Fruit fly (Drosophila melanogaster) whole organism, embryonic: ENCODE results near the gene Der-2.

Experiments used
- Antp ChIP-seq: fragments of 200-800 bp; sonication (Bioruptor generic); optimal IDR thresholded peaks from 3 replicates; lab custom pipeline; 2016; ENCODE audit warnings: missing biosample characterization, missing genetic modification characterization
- Atf3 ChIP-seq: fragments of 200-800 bp; sonication (Bioruptor generic); optimal IDR thresholded peaks from 3 replicates; lab custom pipeline; 2016; ENCODE audit warnings: missing biosample characterization, missing genetic modification characterization
- CG10431 ChIP-seq: fragments of 200-800 bp; sonication (Bioruptor generic); optimal IDR thresholded peaks from 3 replicates; lab custom pipeline; 2018; ENCODE audit warnings: missing biosample characterization, mild to moderate bottlenecking, missing genetic modification characterization
- CG11093 ChIP-seq: fragments of 200-800 bp; sonication (Bioruptor generic); IDR thresholded peaks from 3 replicates; pipeline ENCODE4 v1.3.6; 2022; ENCODE audit warnings: missing biosample characterization, missing genetic modification characterization
- CG14050 ChIP-seq: fragments of 200-800 bp; sonication (Bioruptor generic); IDR thresholded peaks from 3 replicates; pipeline ENCODE4 v1.3.6; 2022; ENCODE audit warnings: missing biosample characterization, missing genetic modification characterization
- CG15601 ChIP-seq: fragments of 200-800 bp; sonication (Bioruptor generic); optimal IDR thresholded peaks from 3 replicates; lab custom pipeline; 2019; ENCODE audit warnings: missing biosample characterization, mild to moderate bottlenecking, missing genetic modification characterization, moderate library complexity
- CG17612 ChIP-seq: fragments of 200-800 bp; sonication (Bioruptor generic); IDR thresholded peaks from 2 replicates; pipeline ENCODE4 v1.3.6; 2022; ENCODE audit warnings: missing biosample characterization, missing genetic modification characterization
- CG18764 ChIP-seq: fragments of 200-800 bp; sonication (Bioruptor generic); optimal IDR thresholded peaks from 3 replicates; lab custom pipeline; 2016; ENCODE audit warnings: missing biosample characterization, missing genetic modification characterization
- CG2120 ChIP-seq: fragments of 200-800 bp; sonication (Bioruptor generic); optimal IDR thresholded peaks from 3 replicates; lab custom pipeline; 2016; ENCODE audit warnings: missing biosample characterization, missing genetic modification characterization
- CG2875 ChIP-seq: fragments of 200-800 bp; sonication (Bioruptor generic); optimal IDR thresholded peaks from 2 replicates; lab custom pipeline; 2017; ENCODE audit warnings: missing biosample characterization, mild to moderate bottlenecking, missing genetic modification characterization, missing genetic modification reagents
- CG31224 ChIP-seq: fragments of 200-800 bp; sonication (Bioruptor generic); IDR thresholded peaks from 2 replicates; pipeline ENCODE4 v1.3.6; 2022; ENCODE audit warnings: missing biosample characterization, missing genetic modification characterization
- CG3163 ChIP-seq: fragments of 200-800 bp; sonication (Bioruptor generic); optimal IDR thresholded peaks from 3 replicates; lab custom pipeline; 2016; ENCODE audit warnings: missing biosample characterization, missing genetic modification characterization
- CG34422 ChIP-seq: fragments of 200-800 bp; sonication (Bioruptor generic); IDR thresholded peaks from 3 replicates; pipeline ENCODE4 v1.3.6; 2022; ENCODE audit warnings: missing biosample characterization, missing genetic modification characterization
- CG3995 ChIP-seq: fragments of 200-800 bp; sonication (Bioruptor generic); optimal IDR thresholded peaks from 3 replicates; lab custom pipeline; 2016; ENCODE audit warnings: missing biosample characterization, missing genetic modification characterization
- CG43689 ChIP-seq: fragments of 200-800 bp; sonication (Bioruptor generic); IDR thresholded peaks from 2 replicates; pipeline ENCODE4 v1.3.6; 2022; ENCODE audit warnings: missing biosample characterization, missing genetic modification characterization
- CG7556 ChIP-seq: fragments of 200-800 bp; sonication (Bioruptor generic); optimal IDR thresholded peaks from 2 replicates; lab custom pipeline; 2017; ENCODE audit warnings: missing biosample characterization, mild to moderate bottlenecking, missing genetic modification characterization
- CG8089 ChIP-seq: fragments of 200-800 bp; sonication (Bioruptor generic); optimal IDR thresholded peaks from 3 replicates; lab custom pipeline; 2016; ENCODE audit warnings: missing biosample characterization, missing genetic modification characterization
- Doc2 ChIP-seq: fragments of 200-800 bp; sonication (Bioruptor generic); IDR thresholded peaks from 2 replicates; pipeline ENCODE4 v1.3.6; 2022; ENCODE audit warnings: missing biosample characterization, missing genetic modification characterization
- Gsc ChIP-seq: fragments of 200-800 bp; sonication (Bioruptor generic); IDR thresholded peaks from 2 replicates; pipeline ENCODE4 v1.3.6; 2022; ENCODE audit warnings: missing biosample characterization, missing genetic modification characterization
- H2.0 ChIP-seq: fragments of 200-800 bp; sonication (Bioruptor generic); IDR thresholded peaks from 2 replicates; pipeline ENCODE4 v1.3.6; 2022; ENCODE audit warnings: missing biosample characterization, missing genetic modification characterization
- HmgD ChIP-seq: fragments of 200-800 bp; sonication (Bioruptor generic); optimal IDR thresholded peaks from 3 replicates; lab custom pipeline; 2016; ENCODE audit warnings: missing biosample characterization, missing genetic modification characterization
- HmgZ ChIP-seq: fragments of 200-800 bp; sonication (Bioruptor generic); optimal IDR thresholded peaks from 2 replicates; lab custom pipeline; 2018; ENCODE audit warnings: missing biosample characterization, mild to moderate bottlenecking, missing genetic modification characterization
- Hr3 ChIP-seq: fragments of 200-800 bp; sonication (Bioruptor generic); optimal IDR thresholded peaks from 3 replicates; lab custom pipeline; 2016; ENCODE audit warnings: missing biosample characterization, missing genetic modification characterization
- MBD-R2 ChIP-seq: fragments of 200-800 bp; sonication (Bioruptor generic); IDR thresholded peaks from 2 replicates; pipeline ENCODE4 v1.3.6; 2022; ENCODE audit warnings: missing biosample characterization, missing genetic modification characterization
- Nf-YA ChIP-seq: fragments of 200-800 bp; sonication (Bioruptor generic); IDR thresholded peaks from 2 replicates; pipeline ENCODE4 v1.3.6; 2022; ENCODE audit warnings: missing biosample characterization, missing genetic modification characterization
- Scr ChIP-seq: fragments of 200-800 bp; sonication (Bioruptor generic); IDR thresholded peaks from 2 replicates; pipeline ENCODE4 v1.3.6; 2022; ENCODE audit warnings: missing biosample characterization, missing genetic modification characterization; ENCODE audit not compliant: partially characterized antibody
- Trl ChIP-seq, 3 experiments: fragments of >200 bp in 2 of 3; fragments of 200-800 bp in 1 of 3; sonication (Bioruptor generic) in 1 of 3; optimal IDR thresholded peaks; 2 replicates in 1 of 3; 3 replicates in 2 of 3; lab custom pipeline; 2016 to 2017; ENCODE audit warnings: missing biosample characterization in 1 of 3, missing genetic modification characterization in 1 of 3
- Xrp1 ChIP-seq: fragments of 200-800 bp; sonication (Bioruptor generic); IDR thresholded peaks from 2 replicates; pipeline ENCODE4 v1.3.6; 2022; ENCODE audit warnings: missing biosample characterization, missing genetic modification characterization
- ab ChIP-seq: fragments of 200-800 bp; sonication (Bioruptor generic); optimal IDR thresholded peaks from 2 replicates; lab custom pipeline; 2016; ENCODE audit warnings: missing biosample characterization, missing genetic modification characterization
- abd-A ChIP-seq: fragments of 200-800 bp; sonication (Bioruptor generic); optimal IDR thresholded peaks from 3 replicates; lab custom pipeline; 2019; ENCODE audit warnings: missing biosample characterization, mild to moderate bottlenecking, missing genetic modification characterization, moderate library complexity
- ac ChIP-seq: fragments of 200-800 bp; sonication (Bioruptor generic); optimal IDR thresholded peaks from 3 replicates; lab custom pipeline; 2017; ENCODE audit warnings: missing biosample characterization, mild to moderate bottlenecking, missing genetic modification characterization
- crol ChIP-seq: fragments of 200-800 bp; sonication (Bioruptor generic); IDR thresholded peaks from 2 replicates; pipeline ENCODE4 v1.3.6; 2022; ENCODE audit warnings: missing biosample characterization, missing genetic modification characterization
- fd102C ChIP-seq: fragments of 200-800 bp; sonication (Bioruptor generic); optimal IDR thresholded peaks from 2 replicates; lab custom pipeline; 2018; ENCODE audit warnings: missing biosample characterization, mild to moderate bottlenecking, missing genetic modification characterization, moderate library complexity
- gro ChIP-seq: fragments of 200-800 bp; sonication (Bioruptor generic); optimal IDR thresholded peaks from 2 replicates; lab custom pipeline; 2016; ENCODE audit warnings: missing biosample characterization, missing genetic modification characterization
- her ChIP-seq: fragments of 200-800 bp; sonication (Bioruptor generic); optimal IDR thresholded peaks from 2 replicates; lab custom pipeline; 2016; ENCODE audit warnings: missing biosample characterization, missing genetic modification characterization
- insv ChIP-seq, 2 experiments: fragments of 200-800 bp; sonication (Bioruptor generic); optimal IDR thresholded peaks; 3 replicates each; lab custom pipeline; 2016 to 2018; ENCODE audit warnings: missing biosample characterization in 2 of 2, missing genetic modification characterization in 2 of 2
- jigr1 ChIP-seq: fragments of 200-800 bp; sonication (Bioruptor generic); IDR thresholded peaks from 3 replicates; pipeline ENCODE4 v1.3.6; 2022; ENCODE audit warnings: missing biosample characterization, missing genetic modification characterization
- kah ChIP-seq: fragments of 200-800 bp; sonication (Bioruptor generic); optimal IDR thresholded peaks from 2 replicates; lab custom pipeline; 2018; ENCODE audit warnings: missing biosample characterization, mild to moderate bottlenecking, missing genetic modification characterization
- klu ChIP-seq: fragments of 200-800 bp; sonication (Bioruptor generic); IDR thresholded peaks from 2 replicates; pipeline ENCODE4 v1.3.6; 2022; ENCODE audit warnings: missing biosample characterization, missing genetic modification characterization
- nom ChIP-seq: fragments of 200-800 bp; sonication (Bioruptor generic); optimal IDR thresholded peaks from 2 replicates; lab custom pipeline; 2017; ENCODE audit warnings: missing biosample characterization, missing genetic modification characterization, mild to moderate bottlenecking, moderate library complexity, missing genetic modification reagents
- pros ChIP-seq: fragments of 200-800 bp; sonication (Bioruptor generic); optimal IDR thresholded peaks from 3 replicates; lab custom pipeline; 2019; ENCODE audit warnings: missing biosample characterization, mild to moderate bottlenecking, missing genetic modification characterization, moderate library complexity
- ranshi ChIP-seq: fragments of 200-800 bp; sonication (Bioruptor generic); IDR thresholded peaks from 2 replicates; pipeline ENCODE4 v1.3.6; 2022; ENCODE audit warnings: missing biosample characterization, missing genetic modification characterization
- sens ChIP-seq: fragments of 200-800 bp; sonication (Bioruptor generic); peaks from one replicate; lab custom pipeline; 2016; ENCODE audit warnings: missing biosample characterization, missing genetic modification characterization
- sima ChIP-seq: fragments of 200-800 bp; sonication (Bioruptor generic); optimal IDR thresholded peaks from 2 replicates; lab custom pipeline; 2016; ENCODE audit warnings: missing biosample characterization, missing genetic modification characterization
- sob ChIP-seq: fragments of 200-800 bp; sonication (Bioruptor generic); IDR thresholded peaks from 2 replicates; pipeline ENCODE4 v1.3.6; 2022; ENCODE audit warnings: missing biosample characterization, missing genetic modification characterization
- stwl ChIP-seq: fragments of 200-800 bp; sonication (Bioruptor generic); optimal IDR thresholded peaks from 3 replicates; lab custom pipeline; 2018; ENCODE audit warnings: missing biosample characterization, mild to moderate bottlenecking, missing genetic modification characterization, moderate library complexity
- tin ChIP-seq: fragments of 200-800 bp; sonication (Bioruptor generic); optimal IDR thresholded peaks from 3 replicates; lab custom pipeline; 2016; ENCODE audit warnings: missing biosample characterization, missing genetic modification characterization
- tna ChIP-seq: fragments of 200-800 bp; sonication (Bioruptor generic); IDR thresholded peaks from 2 replicates; pipeline ENCODE4 v1.3.6; 2022; ENCODE audit warnings: missing biosample characterization, missing genetic modification characterization; ENCODE audit not compliant: partially characterized antibody
- tx ChIP-seq: fragments of 200-800 bp; sonication (Bioruptor generic); optimal IDR thresholded peaks from 2 replicates; lab custom pipeline; 2016; ENCODE audit warnings: missing biosample characterization, missing genetic modification characterization
- unc-4 ChIP-seq: fragments of 200-800 bp; sonication (Bioruptor generic); IDR thresholded peaks from 2 replicates; pipeline ENCODE4 v1.3.6; 2022; ENCODE audit warnings: missing biosample characterization, missing genetic modification characterization; ENCODE audit not compliant: partially characterized antibody
- vfl ChIP-seq: fragments of 200-800 bp; sonication (Bioruptor generic); optimal IDR thresholded peaks from 2 replicates; lab custom pipeline; 2016; ENCODE audit warnings: missing biosample characterization, missing genetic modification characterization

Der-2 gene

DNA sequence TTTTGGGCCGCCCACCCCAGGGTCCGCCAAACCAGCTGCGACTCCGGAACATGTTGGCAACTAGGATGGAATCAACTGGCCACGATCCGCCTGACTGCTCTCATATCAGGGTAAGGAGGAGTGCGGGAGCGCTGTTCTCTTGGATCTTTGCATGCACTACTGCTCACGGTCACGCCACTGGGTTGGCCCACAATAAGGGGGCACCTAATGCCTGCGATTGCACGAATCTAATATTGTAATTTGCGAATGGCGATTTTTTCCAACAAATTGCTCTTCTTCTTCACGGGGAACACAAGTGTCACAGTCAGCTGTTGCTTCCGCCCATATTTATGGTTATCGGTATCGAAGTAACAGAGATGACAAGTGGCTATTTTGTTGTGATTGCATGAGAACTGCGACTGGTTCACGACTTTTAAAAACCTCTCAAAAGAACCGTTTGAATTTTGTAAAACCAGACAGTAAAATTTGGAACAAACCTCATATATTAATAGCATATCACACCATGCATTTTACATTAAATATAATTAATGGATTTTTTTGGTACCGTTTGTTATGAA, 42.6 kb downstream of the Der-2 start, which contains the start of gene ema (continued):
- TF ChIP-seq CG2120: peak; percentile 62
- TF ChIP-seq tna (GFP tag; lab: Robert Waterston, UW): no peak; the same call in 1 of the 2 replicates
- TF ChIP-seq pros (GFP tag; lab: Kevin White, UChicago): no peak
- TF ChIP-seq ranshi (GFP tag; lab: Robert Waterston, UW): no peak
- TF ChIP-seq CG11093 (GFP tag; lab: Robert Waterston, UW): no peak
- no peak for TF ChIP-seq CG43689 (GFP tag; lab: Robert Waterston, UW)
- TF ChIP-seq Xrp1: peak; percentile 28; the same call in 1 of the 2 replicates
- 0 out of 2 replicates have a peak, but pooled peaks have one; percentile 12 for TF ChIP-seq CG31224
- peak; percentile 96 for TF ChIP-seq MBD-R2 (GFP tag; lab: Robert Waterston, UW)
- TF ChIP-seq abd-A (tag; lab: Kevin White, UChicago): no peak
- peak; percentile 8 for TF ChIP-seq tin (GFP tag; lab: Kevin White, UChicago)
- no peak for TF ChIP-seq gro (GFP tag; lab: Kevin White, UChicago)
- TF ChIP-seq tx: no peak
- TF ChIP-seq ab: no peak
- TF ChIP-seq sens (GFP tag; lab: Kevin White, UChicago): peak; percentile 81
- no peak for TF ChIP-seq vfl (GFP tag; lab: Kevin White, UChicago)
- no peak for TF ChIP-seq insv (GFP tag; optimal IDR thresholded peaks at IDR 0.05; lab: Kevin White, UChicago)
- peak; percentile 51 for TF ChIP-seq CG10431 (GFP tag; lab: Kevin White, UChicago)
- no peak for TF ChIP-seq Doc2
- no peak for TF ChIP-seq Atf3
- TF ChIP-seq CG3163 (GFP tag; lab: Kevin White, UChicago): no peak
- TF ChIP-seq H2.0 (GFP tag; lab: Robert Waterston, UW): no peak
- peak; percentile 24; the same call in 1 of the 2 replicates for TF ChIP-seq Scr (GFP tag; lab: Robert Waterston, UW)
- no peak for TF ChIP-seq crol (GFP tag; lab: Robert Waterston, UW)
- TF ChIP-seq Nf-YA (GFP tag; lab: Robert Waterston, UW): no peak
- TF ChIP-seq nom: no peak
- TF ChIP-seq CG17612 (GFP tag; lab: Robert Waterston, UW): no peak
- no peak for TF ChIP-seq CG7556 (GFP tag; lab: Kevin White, UChicago)
- no peak for TF ChIP-seq sima
- TF ChIP-seq stwl (tag; lab: Kevin White, UChicago): peak; percentile 57
- peak; percentile 1 for TF ChIP-seq Antp (GFP tag; lab: Kevin White, UChicago)
- TF ChIP-seq CG34422 (GFP tag; lab: Robert Waterston, UW): peak; percentile 70; the same call in 1 of the 3 replicates
- TF ChIP-seq Hr3 (GFP tag; lab: Kevin White, UChicago): no peak
- 0 out of 2 replicates have a peak, but pooled peaks have one; percentile 32 for TF ChIP-seq unc-4 (GFP tag; lab: Robert Waterston, UW)
- TF ChIP-seq CG3995 (GFP tag; lab: Kevin White, UChicago): peak; percentile 99
- no peak for TF ChIP-seq CG2875 (GFP tag; lab: Kevin White, UChicago)
- TF ChIP-seq CG8089 (GFP tag; lab: Kevin White, UChicago): no peak
- no peak for TF ChIP-seq HmgD (GFP tag; lab: Kevin White, UChicago)
- TF ChIP-seq fd102C (GFP tag; lab: Kevin White, UChicago): no peak
- no peak for TF ChIP-seq ac (GFP tag; lab: Kevin White, UChicago)
- TF ChIP-seq klu: no peak
- peak; percentile 57 for TF ChIP-seq HmgZ (tag; lab: Kevin White, UChicago)
- peak; percentile 4 for TF ChIP-seq CG15601
- TF ChIP-seq CG18764 (GFP tag; lab: Kevin White, UChicago): no peak
- TF ChIP-seq Gsc (GFP tag; lab: Robert Waterston, UW): no peak
- TF ChIP-seq sob (GFP tag; lab: Robert Waterston, UW): no peak
- TF ChIP-seq Trl (optimal IDR thresholded peaks at IDR 0.05; lab: Kevin White, UChicago): no peak
- no peak for TF ChIP-seq Trl (GFP tag; optimal IDR thresholded peaks at IDR 0.05; lab: Kevin White, UChicago)
- no peak for TF ChIP-seq her (GFP tag; lab: Kevin White, UChicago)
- TF ChIP-seq CG14050: no peak
- TF ChIP-seq kah: peak; percentile 71
- TF ChIP-seq jigr1 (GFP tag; lab: Robert Waterston, UW): no peak
